Fruit fly (Drosophila melanogaster) whole organism, prepupa: ENCODE data around the gene Pli.
A peak's percentile ranks its signal among the peaks of the same experiment; 100 is the strongest.

ENCODE experiments used
- Blimp-1 ChIP-seq: fragments of 200-800 bp; sonication (Bioruptor generic); optimal IDR thresholded peaks from 3 replicates; lab custom pipeline; 2017; ENCODE audit warnings: missing biosample characterization, missing genetic modification characterization, mild to moderate bottlenecking, moderate library complexity, missing genetic modification reagents
- CG10669 ChIP-seq: fragments of 200-800 bp; sonication (Bioruptor generic); optimal IDR thresholded peaks from 3 replicates; lab custom pipeline; 2018; ENCODE audit warnings: missing biosample characterization, mild to moderate bottlenecking, missing genetic modification characterization, moderate library complexity
- CG11294 ChIP-seq: fragments of 200-800 bp; sonication (Bioruptor generic); IDR thresholded peaks from 2 replicates; pipeline ENCODE4 v1.3.6; 2022; ENCODE audit warnings: missing biosample characterization, missing genetic modification characterization
- CG11902 ChIP-seq: fragments of 200-800 bp; sonication (Bioruptor generic); optimal IDR thresholded peaks from 3 replicates; lab custom pipeline; 2016; ENCODE audit warnings: missing biosample characterization, missing genetic modification characterization
- CG15336 ChIP-seq: fragments of 200-800 bp; sonication (Bioruptor generic); IDR thresholded peaks from 2 replicates; pipeline ENCODE4 v1.3.6; 2022; ENCODE audit warnings: missing biosample characterization, missing genetic modification characterization
- CG16779 ChIP-seq: fragments of 200-800 bp; sonication (Bioruptor generic); optimal IDR thresholded peaks from 3 replicates; lab custom pipeline; 2017; ENCODE audit warnings: missing biosample characterization, mild to moderate bottlenecking, missing genetic modification characterization
- CG3032 ChIP-seq: fragments of 200-800 bp; optimal IDR thresholded peaks from 2 replicates; lab custom pipeline; 2019; ENCODE audit warnings: missing biosample characterization, mild to moderate bottlenecking, missing genetic modification characterization, moderate library complexity
- CG31627 ChIP-seq: fragments of 200-800 bp; sonication (Bioruptor generic); optimal IDR thresholded peaks from 3 replicates; lab custom pipeline; 2016; ENCODE audit warnings: missing biosample characterization, missing genetic modification characterization
- CG34406 ChIP-seq: fragments of 200-800 bp; sonication (Bioruptor generic); optimal IDR thresholded peaks from 3 replicates; lab custom pipeline; 2016; ENCODE audit warnings: missing biosample characterization, missing genetic modification characterization
- CG3919 ChIP-seq: fragments of 200-800 bp; sonication (Bioruptor generic); optimal IDR thresholded peaks from 3 replicates; lab custom pipeline; 2016; ENCODE audit warnings: missing biosample characterization, missing genetic modification characterization
- CG6163 ChIP-seq: fragments of 200-800 bp; sonication (Bioruptor generic); IDR thresholded peaks from 3 replicates; pipeline ENCODE4 v1.3.6; 2022; ENCODE audit warnings: missing biosample characterization, missing genetic modification characterization
- CG6276 ChIP-seq: fragments of 200-800 bp; sonication (Bioruptor generic); optimal IDR thresholded peaks from 2 replicates; lab custom pipeline; 2017; ENCODE audit warnings: missing biosample characterization, mild to moderate bottlenecking, missing genetic modification characterization
- CG6808 ChIP-seq: fragments of 200-800 bp; sonication (Bioruptor generic); optimal IDR thresholded peaks from 3 replicates; lab custom pipeline; 2017; ENCODE audit warnings: missing biosample characterization, missing genetic modification characterization, mild to moderate bottlenecking, moderate library complexity, missing genetic modification reagents
- CG7368 ChIP-seq: fragments of 200-800 bp; sonication (Bioruptor generic); optimal IDR thresholded peaks from 3 replicates; lab custom pipeline; 2016; ENCODE audit warnings: missing biosample characterization, missing genetic modification characterization
- CG8119 ChIP-seq: fragments of 200-800 bp; sonication (Bioruptor generic); IDR thresholded peaks from 3 replicates; pipeline ENCODE4 v1.3.6; 2022; ENCODE audit warnings: missing biosample characterization, missing genetic modification characterization
- CG9139 ChIP-seq: fragments of 200-800 bp; sonication (Bioruptor generic); optimal IDR thresholded peaks from 3 replicates; lab custom pipeline; 2017; ENCODE audit warnings: missing biosample characterization, mild to moderate bottlenecking, missing genetic modification characterization
- Eip78C ChIP-seq: fragments of 200-800 bp; sonication (Bioruptor generic); peaks from one replicate; lab custom pipeline; 2016; ENCODE audit warnings: missing biosample characterization, missing genetic modification characterization
- Eip93F ChIP-seq: fragments of 200-800 bp; sonication (Bioruptor generic); optimal IDR thresholded peaks from 2 replicates; lab custom pipeline; 2016; ENCODE audit warnings: missing biosample characterization, mild to moderate bottlenecking, missing genetic modification characterization
- Ets21C ChIP-seq: fragments of 200-800 bp; sonication (Bioruptor generic); optimal IDR thresholded peaks from 3 replicates; lab custom pipeline; 2016; ENCODE audit warnings: missing biosample characterization, missing genetic modification characterization
- Gug ChIP-seq: fragments of 200-800 bp; sonication (Bioruptor generic); IDR thresholded peaks from 2 replicates; pipeline ENCODE4 v1.3.6; 2022; ENCODE audit warnings: missing biosample characterization, missing genetic modification characterization
- Hr38 ChIP-seq: sonication (Bioruptor generic); optimal IDR thresholded peaks from 2 replicates; lab custom pipeline; 2016; ENCODE audit warnings: missing biosample characterization, missing genetic modification characterization
- Lpt ChIP-seq: fragments of 200-800 bp; sonication (Bioruptor generic); optimal IDR thresholded peaks from 3 replicates; lab custom pipeline; 2016; ENCODE audit warnings: missing biosample characterization, missing genetic modification characterization
- Met ChIP-seq: fragments of 200-800 bp; sonication (Bioruptor generic); optimal IDR thresholded peaks from 3 replicates; lab custom pipeline; 2016; ENCODE audit warnings: missing biosample characterization, missing genetic modification characterization
- Smox ChIP-seq: fragments of 200-800 bp; sonication (Bioruptor generic); optimal IDR thresholded peaks from 3 replicates; lab custom pipeline; 2016; ENCODE audit warnings: missing biosample characterization, missing genetic modification characterization
- Sox102F ChIP-seq: fragments of 200-800 bp; sonication (Bioruptor generic); optimal IDR thresholded peaks from 2 replicates; lab custom pipeline; 2016; ENCODE audit warnings: missing biosample characterization, mild to moderate bottlenecking, missing genetic modification characterization
- acj6 ChIP-seq: fragments of 200-800 bp; sonication (Bioruptor generic); optimal IDR thresholded peaks from 3 replicates; lab custom pipeline; 2016; ENCODE audit warnings: missing biosample characterization, missing genetic modification characterization
- dsx ChIP-seq: fragments of 200-800 bp; optimal IDR thresholded peaks from 3 replicates; lab custom pipeline; 2019; ENCODE audit warnings: missing biosample characterization, mild to moderate bottlenecking, missing genetic modification characterization, moderate library complexity; ENCODE audit not compliant: poor library complexity, severe bottlenecking
- eg ChIP-seq: fragments of 200-800 bp; sonication (Bioruptor generic); IDR thresholded peaks from 3 replicates; pipeline ENCODE4 v1.3.6; 2022; ENCODE audit warnings: missing biosample characterization, missing genetic modification characterization
- fd59A ChIP-seq: fragments of 200-800 bp; sonication (Bioruptor generic); optimal IDR thresholded peaks from 2 replicates; lab custom pipeline; 2017; ENCODE audit warnings: missing biosample characterization, mild to moderate bottlenecking, missing genetic modification characterization, missing genetic modification reagents
- fd85E ChIP-seq: fragments of 200-800 bp; sonication (Bioruptor generic); optimal IDR thresholded peaks from 3 replicates; lab custom pipeline; 2016; ENCODE audit warnings: missing biosample characterization, missing genetic modification characterization
- fkh ChIP-seq: fragments of 200-800 bp; sonication (Bioruptor generic); optimal IDR thresholded peaks from 3 replicates; lab custom pipeline; 2017; ENCODE audit warnings: missing biosample characterization, mild to moderate bottlenecking, missing genetic modification characterization, moderate library complexity
- net ChIP-seq: fragments of 200-800 bp; sonication (Bioruptor generic); optimal IDR thresholded peaks from 3 replicates; lab custom pipeline; 2016; ENCODE audit warnings: missing biosample characterization, missing genetic modification characterization
- pdm3 ChIP-seq: fragments of 200-800 bp; sonication (Bioruptor generic); optimal IDR thresholded peaks from 3 replicates; lab custom pipeline; 2016; ENCODE audit warnings: missing biosample characterization, missing genetic modification characterization
- spab ChIP-seq: fragments of 200-800 bp; sonication (Bioruptor generic); optimal IDR thresholded peaks from 2 replicates; lab custom pipeline; 2017; ENCODE audit warnings: missing biosample characterization, mild to moderate bottlenecking, missing genetic modification characterization, missing genetic modification reagents
- ss ChIP-seq, 2 experiments: fragments of 200-800 bp; sonication (Bioruptor generic); optimal IDR thresholded peaks; 2 replicates in 1 of 2; 3 replicates in 1 of 2; lab custom pipeline; 2017 to 2018; ENCODE audit warnings: mild to moderate bottlenecking in 2 of 2, missing biosample characterization in 2 of 2, missing genetic modification characterization in 2 of 2, moderate library complexity in 1 of 2
- svp ChIP-seq: fragments of 200-800 bp; sonication (Bioruptor generic); peaks from one replicate; lab custom pipeline; 2016; ENCODE audit warnings: missing biosample characterization, missing genetic modification characterization
- vri ChIP-seq: fragments of 200-800 bp; sonication (Bioruptor generic); optimal IDR thresholded peaks from 3 replicates; lab custom pipeline; 2016; ENCODE audit warnings: missing biosample characterization, mild to moderate bottlenecking, missing genetic modification characterization

Gene Pli

DNA sequence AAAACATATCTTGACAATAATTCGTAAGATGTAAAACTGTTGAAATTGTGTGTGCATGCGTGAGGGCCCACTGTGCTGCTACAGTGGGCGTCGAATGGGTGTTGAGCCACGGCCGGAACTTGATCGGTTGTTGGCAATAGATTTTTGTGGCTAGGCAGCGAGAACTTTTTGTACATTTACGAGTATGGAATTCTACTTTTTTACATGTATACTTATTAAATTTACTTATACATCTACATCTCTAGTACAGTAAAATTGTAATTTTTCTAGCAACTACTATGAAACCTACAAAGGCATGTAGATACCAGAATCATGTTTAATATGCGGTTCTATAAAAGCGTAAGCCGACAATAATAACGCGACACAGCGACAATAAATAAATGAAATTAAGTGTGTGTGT lies 40.3 kb downstream of the Pli start:
- TF ChIP-seq CG34406 (GFP tag; lab: Kevin White, UChicago): no peak
- TF ChIP-seq fd85E (GFP tag; lab: Kevin White, UChicago): no peak
- no peak for TF ChIP-seq CG10669 (GFP tag; lab: Kevin White, UChicago)
- TF ChIP-seq vri (GFP tag; lab: Kevin White, UChicago): no peak
- TF ChIP-seq Smox (GFP tag; lab: Kevin White, UChicago): no peak
- TF ChIP-seq pdm3 (GFP tag; lab: Kevin White, UChicago): no peak
- TF ChIP-seq CG31627 (GFP tag; lab: Kevin White, UChicago): no peak
- TF ChIP-seq CG6808 (GFP tag; lab: Kevin White, UChicago): no peak
- TF ChIP-seq Gug (GFP tag; lab: Robert Waterston, UW): no peak
- TF ChIP-seq CG11294: no peak
- TF ChIP-seq CG7368 (GFP tag; lab: Kevin White, UChicago): no peak
- TF ChIP-seq, all 60 proteins: peak for 0

DNA sequence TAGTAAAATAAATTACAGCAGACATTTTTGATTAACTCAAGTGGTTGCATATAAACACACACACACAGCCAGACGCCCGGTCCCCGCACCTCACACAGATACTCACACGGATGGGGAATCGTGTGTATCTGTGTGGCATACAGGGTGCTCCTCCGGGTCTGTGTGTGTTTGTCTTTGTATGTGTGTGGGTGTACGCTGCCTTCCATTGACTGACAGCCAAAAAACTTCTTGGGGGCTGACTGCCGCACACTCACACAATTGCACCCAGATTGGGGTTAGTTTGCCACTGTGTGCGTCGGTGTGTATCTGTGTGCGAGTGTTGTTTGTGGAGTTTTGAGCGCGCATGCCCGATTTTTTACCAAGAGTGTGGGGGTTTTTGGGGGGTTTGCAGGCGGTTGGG lies 43.7 kb downstream of the Pli start:
- TF ChIP-seq CG9139: no peak
- no peak for TF ChIP-seq Ets21C (GFP tag; lab: Kevin White, UChicago)
- TF ChIP-seq ss (GFP tag; optimal IDR thresholded peaks at IDR 0.05; lab: Kevin White, UChicago): no peak
- no peak for TF ChIP-seq spab (GFP tag; lab: Kevin White, UChicago)
- TF ChIP-seq CG3919 (GFP tag; lab: Kevin White, UChicago): no peak
- no peak for TF ChIP-seq fd59A (GFP tag; lab: Kevin White, UChicago)
- TF ChIP-seq Lpt (GFP tag; lab: Kevin White, UChicago): no peak
- TF ChIP-seq CG6276 (GFP tag; lab: Kevin White, UChicago): no peak
- TF ChIP-seq fkh (GFP tag; lab: Kevin White, UChicago): no peak
- TF ChIP-seq acj6 (GFP tag; lab: Kevin White, UChicago): no peak
- TF ChIP-seq fd85E (GFP tag; lab: Kevin White, UChicago): no peak
- no peak for TF ChIP-seq CG6808 (GFP tag; lab: Kevin White, UChicago)
- TF ChIP-seq CG15336 (GFP tag; lab: Robert Waterston, UW): no peak
- TF ChIP-seq CG10669 (GFP tag; lab: Kevin White, UChicago): no peak
- TF ChIP-seq CG3032 (tag; lab: Kevin White, UChicago): no peak

- TF ChIP-seq CG16779 (tag; lab: Kevin White, UChicago): no peak
- peak; percentile 17 for TF ChIP-seq svp
Observed at dm6 chr3R:23831696-23832095, 58.2 kb downstream of the Pli start.

- TF ChIP-seq Eip78C (GFP tag; lab: Kevin White, UChicago) (no peak), CG31627 (GFP tag; lab: Kevin White, UChicago) (no peak), dsx (GFP tag; lab: Kevin White, UChicago) (no peak)
Observed at dm6 chr3R:23827093-23827492, 62.8 kb downstream of the Pli start.

DNA sequence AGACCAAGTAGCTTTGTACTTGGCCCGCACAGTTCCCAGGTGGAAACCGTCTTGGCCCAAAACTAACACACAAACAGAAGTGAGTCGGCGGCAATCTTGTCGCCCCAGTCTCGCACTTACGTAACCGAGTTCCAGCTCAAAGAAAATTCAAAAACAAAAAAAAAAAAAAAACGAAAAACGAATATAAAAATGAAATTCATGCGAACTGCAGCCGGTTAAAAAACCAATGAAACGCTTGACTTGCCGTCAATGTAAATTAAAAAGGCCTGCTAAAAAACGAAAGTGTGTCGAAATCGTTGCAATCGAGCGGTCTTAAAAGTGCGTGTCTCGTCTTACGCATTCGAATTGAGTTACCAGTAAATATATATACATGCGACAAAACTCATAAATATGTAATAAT lies 66.2 kb downstream of the Pli start:
- TF ChIP-seq net (GFP tag; lab: Kevin White, UChicago): peak; percentile 2
- peak; percentile 22 for TF ChIP-seq Sox102F
- no peak; the same call in 1 of the 2 replicates for TF ChIP-seq CG15336 (GFP tag; lab: Robert Waterston, UW)
- TF ChIP-seq vri (GFP tag; lab: Kevin White, UChicago): peak; percentile 62
- peak; percentile 43; the same call in 2 of the 3 replicates for TF ChIP-seq CG6163
- peak; percentile 51; the same call in 2 of the 3 replicates for TF ChIP-seq eg
- TF ChIP-seq Eip78C (GFP tag; lab: Kevin White, UChicago): peak; percentile 64
- TF ChIP-seq CG11902 (GFP tag; lab: Kevin White, UChicago): no peak
- TF ChIP-seq CG8119: peak; percentile 63; the same call in 2 of the 3 replicates
- TF ChIP-seq ss (GFP tag; optimal IDR thresholded peaks at IDR 0.05; lab: Kevin White, UChicago): peak; percentile 0 to 77
- no peak for TF ChIP-seq CG34406 (GFP tag; lab: Kevin White, UChicago)
- TF ChIP-seq Met: no peak
- TF ChIP-seq pdm3 (GFP tag; lab: Kevin White, UChicago): no peak
- peak; percentile 84 for TF ChIP-seq Blimp-1 (GFP tag; lab: Kevin White, UChicago)
- TF ChIP-seq Hr38 (GFP tag; lab: Kevin White, UChicago): no peak
- TF ChIP-seq Eip93F (GFP tag; lab: Kevin White, UChicago): no peak
- TF ChIP-seq CG6276 (GFP tag; lab: Kevin White, UChicago): peak; percentile 40
- TF ChIP-seq, all 60 proteins: peak for 10
